Worm (Caenorhabditis elegans) whole organism, mixed stage, embryonic: ENCODE measurements around the gene bud-13.

Experiments used
- bed-3 ChIP-seq: fragments of 200-800 bp; sonication (Bioruptor generic); optimal IDR thresholded peaks from 3 replicates; lab custom pipeline; 2018; ENCODE audit warnings: mild to moderate bottlenecking, missing genetic modification characterization, moderate library complexity, missing compliant biosample characterization
- blmp-1 ChIP-seq: fragments of 150-350 bp; optimal IDR thresholded peaks from 2 replicates; lab custom pipeline; 2014; ENCODE audit warnings: missing biosample characterization, missing genetic modification characterization
- ceh-39 ChIP-seq: fragments of 150-350 bp; optimal IDR thresholded peaks from 2 replicates; lab custom pipeline; 2014; ENCODE audit warnings: missing biosample characterization, missing genetic modification characterization
- ceh-43 ChIP-seq: fragments of 200-800 bp; sonication (Bioruptor generic); optimal IDR thresholded peaks from 2 replicates; lab custom pipeline; 2018; ENCODE audit warnings: mild to moderate bottlenecking, missing genetic modification characterization, moderate library complexity, missing compliant biosample characterization
- ceh-83 ChIP-seq: fragments of 200-800 bp; sonication (Bioruptor generic); optimal IDR thresholded peaks from 2 replicates; lab custom pipeline; 2018; ENCODE audit warnings: mild to moderate bottlenecking, missing genetic modification characterization, missing compliant biosample characterization
- cnd-1 ChIP-seq: fragments of 200-800 bp; sonication (Bioruptor generic); optimal IDR thresholded peaks from 2 replicates; lab custom pipeline; 2018; ENCODE audit warnings: mild to moderate bottlenecking, missing genetic modification characterization, missing compliant biosample characterization
- elt-3 ChIP-seq: fragments of 150-350 bp; optimal IDR thresholded peaks from 2 replicates; lab custom pipeline; 2014; ENCODE audit warnings: missing biosample characterization, missing genetic modification characterization
- flh-1 ChIP-seq: fragments of 200-800 bp; sonication (Bioruptor generic); optimal IDR thresholded peaks from 2 replicates; lab custom pipeline; 2018; ENCODE audit warnings: mild to moderate bottlenecking, missing genetic modification characterization, moderate library complexity, missing compliant biosample characterization
- hlh-1 ChIP-seq: fragments of 150-350 bp; optimal IDR thresholded peaks from 2 replicates; lab custom pipeline; 2014; ENCODE audit warnings: missing biosample characterization, missing genetic modification reagents, missing genetic modification characterization
- lsy-2 ChIP-seq: fragments of 150-350 bp; optimal IDR thresholded peaks from 2 replicates; lab custom pipeline; 2014; ENCODE audit warnings: missing biosample characterization, missing genetic modification characterization
- mab-5 ChIP-seq: fragments of 150-350 bp; optimal IDR thresholded peaks from 2 replicates; lab custom pipeline; 2014; ENCODE audit warnings: missing biosample characterization, missing genetic modification characterization
- mep-1 ChIP-seq: fragments of 150-350 bp; optimal IDR thresholded peaks from 2 replicates; lab custom pipeline; 2017; ENCODE audit warnings: missing biosample characterization, missing genetic modification reagents, missing genetic modification characterization, inconsistent platforms
- nhr-2 ChIP-seq: fragments of 150-350 bp; optimal IDR thresholded peaks from 2 replicates; lab custom pipeline; 2014; ENCODE audit warnings: missing biosample characterization, missing genetic modification characterization
- nhr-237 ChIP-seq: fragments of 150-350 bp; optimal IDR thresholded peaks from 2 replicates; lab custom pipeline; 2014; ENCODE audit warnings: missing biosample characterization, missing genetic modification characterization
- nhr-28 ChIP-seq: fragments of 150-350 bp; optimal IDR thresholded peaks from 2 replicates; lab custom pipeline; 2014; ENCODE audit warnings: missing biosample characterization, missing genetic modification characterization
- nhr-76 ChIP-seq: sonication (generic microtip); optimal IDR thresholded peaks from 2 replicates; lab custom pipeline; 2017; ENCODE audit warnings: missing biosample characterization, missing genetic modification characterization
- pha-4 ChIP-seq: fragments of 150-350 bp; optimal IDR thresholded peaks from 2 replicates; lab custom pipeline; 2018; ENCODE audit warnings: missing biosample characterization, missing genetic modification reagents, missing genetic modification characterization
- sptf-1 ChIP-seq: sonication (generic microtip); optimal IDR thresholded peaks from 2 replicates; lab custom pipeline; 2017; ENCODE audit warnings: mild to moderate bottlenecking, missing genetic modification characterization, moderate library complexity, missing compliant biosample characterization
- unc-120 ChIP-seq: sonication (generic microtip); optimal IDR thresholded peaks from 2 replicates; lab custom pipeline; 2017; ENCODE audit warnings: missing genetic modification characterization, missing compliant biosample characterization; ENCODE audit not compliant: poor library complexity, severe bottlenecking
- unc-62 ChIP-seq: fragments of 150-350 bp; optimal IDR thresholded peaks from 2 replicates; lab custom pipeline; 2014; ENCODE audit warnings: missing biosample characterization, missing genetic modification reagents, missing genetic modification characterization
- zip-8 ChIP-seq: fragments of 150-350 bp; optimal IDR thresholded peaks from 2 replicates; lab custom pipeline; 2014; ENCODE audit warnings: missing biosample characterization, missing genetic modification characterization
- ztf-11 ChIP-seq: fragments of 150-350 bp; optimal IDR thresholded peaks from 2 replicates; lab custom pipeline; 2014; ENCODE audit warnings: missing biosample characterization, missing genetic modification characterization

bud-13 gene

DNA sequence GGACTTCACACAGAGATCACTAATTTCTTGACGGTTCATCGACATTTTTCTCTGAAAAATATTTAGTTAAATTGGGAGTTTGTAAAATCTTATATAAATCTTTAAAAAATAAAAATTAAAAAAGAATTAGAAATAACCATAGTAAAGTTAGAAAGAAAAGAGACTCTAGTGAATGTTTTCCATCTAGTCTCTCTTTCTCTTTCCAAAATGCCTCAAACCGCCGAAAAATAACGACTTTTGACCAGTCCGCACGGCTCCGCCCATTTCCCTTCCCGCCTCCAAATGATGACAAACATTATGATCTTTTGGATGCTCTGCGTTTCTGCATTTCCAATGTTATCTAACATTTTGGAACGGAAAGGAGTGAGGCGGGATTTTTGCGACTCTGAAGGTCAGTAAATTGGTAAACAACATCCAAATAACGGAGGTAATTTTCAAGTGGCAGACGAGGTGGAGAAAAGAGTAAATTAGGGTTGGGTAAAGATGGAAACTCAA, 44.2 kb downstream of the bud-13 start, which contains the start of gene glb-1:
TSS of gene glb-1 (minus strand) at position 51 of the 495 bp plus-strand sequence.
- no peak for TF ChIP-seq sptf-1 (tag; lab: Kevin White, UChicago)
- no peak for TF ChIP-seq nhr-28 (tag; lab: Kevin White, UChicago)
- TF ChIP-seq flh-1 (GFP tag; lab: Kevin White, UChicago): no peak
- no peak for TF ChIP-seq ceh-39 (tag; lab: Kevin White, UChicago)
- no peak for TF ChIP-seq elt-3 (tag; lab: Kevin White, UChicago)
- TF ChIP-seq nhr-2 (tag; lab: Kevin White, UChicago): no peak
- TF ChIP-seq pha-4 (tag; lab: Kevin White, UChicago): no peak

DNA sequence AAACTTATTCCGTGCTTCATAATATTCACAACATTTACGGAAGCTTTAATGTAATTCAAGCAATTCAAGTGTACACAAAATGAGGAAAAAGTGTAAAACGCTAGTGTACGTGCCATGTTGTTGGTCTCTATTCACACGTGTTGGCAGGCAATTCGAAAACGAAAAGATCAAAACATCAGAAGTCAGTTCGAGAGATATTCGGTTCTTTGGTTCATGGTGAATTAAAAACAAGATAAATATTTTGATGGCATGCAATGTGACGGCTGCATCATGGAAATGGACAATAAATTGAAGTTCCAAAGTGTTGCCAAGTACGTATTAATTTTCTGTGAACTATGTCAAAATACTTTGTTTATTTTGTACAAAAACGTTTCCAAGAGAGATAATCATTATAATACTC, 45.5 kb downstream of the bud-13 start:
- TF ChIP-seq nhr-76 (tag; lab: Kevin White, UChicago) (no peak), ceh-43 (GFP tag; lab: Kevin White, UChicago) (no peak), blmp-1 (no peak), flh-1 (GFP tag; lab: Kevin White, UChicago) (no peak), zip-8 (tag; lab: Kevin White, UChicago) (no peak), bed-3 (GFP tag; lab: Kevin White, UChicago) (no peak), elt-3 (tag; lab: Kevin White, UChicago) (no peak), ztf-11 (tag; lab: Kevin White, UChicago) (no peak), mab-5 (no peak), lsy-2 (tag; lab: Kevin White, UChicago) (peak; percentile 4), unc-120 (tag; lab: Kevin White, UChicago) (no peak), nhr-237 (tag; lab: Kevin White, UChicago) (peak; percentile 39), cnd-1 (tag; lab: Kevin White, UChicago) (no peak), hlh-1 (tag; lab: Kevin White, UChicago) (peak; percentile 13), ceh-39 (tag; lab: Kevin White, UChicago) (no peak), sptf-1 (tag; lab: Kevin White, UChicago) (no peak), ceh-83 (GFP tag; lab: Kevin White, UChicago) (no peak), mep-1 (tag; lab: Kevin White, UChicago) (no peak), unc-62 (GFP tag; lab: Kevin White, UChicago) (peak; percentile 60)

DNA sequence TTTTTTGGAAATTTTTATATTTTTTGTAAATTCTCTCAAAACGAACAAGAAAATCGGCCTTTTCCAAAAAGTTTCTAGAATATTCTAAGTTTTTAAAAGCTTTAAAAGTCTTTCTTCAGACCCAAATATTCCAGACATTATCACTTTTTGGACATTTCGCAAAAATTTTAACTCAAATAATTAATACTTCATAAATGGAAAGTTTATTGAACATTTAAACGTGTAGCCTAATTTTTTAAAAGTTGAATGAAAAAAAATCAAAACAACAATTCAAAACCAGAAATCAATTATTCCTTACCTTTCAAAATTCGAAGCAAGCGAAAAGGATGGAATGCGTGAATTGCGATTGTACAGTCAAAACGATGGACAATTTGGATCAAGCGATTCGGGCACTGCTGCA, 47.7 kb downstream of the bud-13 start, which contains the start of gene ZK637.15:
TSS of gene ZK637.15 (plus strand) at position 301 of the 400 bp plus-strand sequence.
- no peak for TF ChIP-seq cnd-1 (tag; lab: Kevin White, UChicago)
- TF ChIP-seq zip-8 (tag; lab: Kevin White, UChicago): no peak
- no peak for TF ChIP-seq nhr-237 (tag; lab: Kevin White, UChicago)

DNA sequence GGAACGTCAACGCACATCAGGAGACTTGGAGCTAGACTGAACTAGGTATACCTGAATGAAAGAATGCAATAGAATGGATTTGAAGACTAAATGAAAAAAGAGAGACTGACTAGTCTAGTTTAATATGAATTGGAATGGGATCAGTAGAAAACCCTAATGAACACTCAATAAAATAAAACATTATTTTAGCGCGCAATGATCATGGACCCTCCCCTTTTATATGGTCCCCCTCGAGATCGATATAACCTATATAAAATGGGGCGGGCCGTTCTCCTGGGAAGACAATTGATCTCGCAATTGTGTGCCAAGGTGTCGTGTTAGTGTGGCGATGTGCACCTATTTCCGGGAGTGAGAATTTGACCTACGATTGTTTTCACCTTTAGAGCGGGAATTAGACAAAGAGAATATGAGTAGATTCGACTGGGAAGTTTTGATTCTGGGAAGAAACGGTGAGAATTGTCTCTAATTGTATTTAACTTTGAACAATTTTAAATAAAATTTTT, 49.6 kb downstream of the bud-13 start, which contains the start of gene cdc-25.3:
TSS of gene cdc-25.3 (minus strand) at position 51 of the 503 bp plus-strand sequence.
- no peak for TF ChIP-seq nhr-2 (tag; lab: Kevin White, UChicago)
